Worm (Caenorhabditis elegans) whole organism, late embryonic: ENCODE data around the gene Y75B8A.44.

ENCODE experiments used
- ceh-9 ChIP-seq: sonication (generic microtip); optimal IDR thresholded peaks from 2 replicates; lab custom pipeline; 2016; ENCODE audit warnings: mild to moderate bottlenecking, missing genetic modification characterization, inconsistent platforms, missing compliant biosample characterization
- lin-11 ChIP-seq: fragments of 200-800 bp; sonication (Bioruptor generic); optimal IDR thresholded peaks from 2 replicates; lab custom pipeline; 2018; ENCODE audit warnings: mild to moderate bottlenecking, missing genetic modification characterization, missing compliant biosample characterization
- nfya-1 ChIP-seq: sonication (generic microtip); optimal IDR thresholded peaks from 2 replicates; lab custom pipeline; 2017; ENCODE audit warnings: missing genetic modification characterization, mild to moderate bottlenecking, missing compliant biosample characterization, antibody characterized with exemption, moderate library complexity
- pha-4 ChIP-seq: fragments of 150-350 bp; optimal IDR thresholded peaks from 2 replicates; lab custom pipeline; 2018; ENCODE audit warnings: missing biosample characterization, missing genetic modification reagents, missing genetic modification characterization
- pqm-1 ChIP-seq: sonication (generic microtip); optimal IDR thresholded peaks from 2 replicates; lab custom pipeline; 2016; ENCODE audit warnings: missing genetic modification characterization, missing compliant biosample characterization
- tbx-2 ChIP-seq: sonication (generic microtip); optimal IDR thresholded peaks from 2 replicates; lab custom pipeline; 2016; ENCODE audit warnings: missing genetic modification characterization, missing compliant biosample characterization
- unc-55 ChIP-seq: sonication (generic microtip); optimal IDR thresholded peaks from 2 replicates; lab custom pipeline; 2017; ENCODE audit warnings: missing biosample characterization, missing genetic modification reagents, missing genetic modification characterization

- TF ChIP-seq pqm-1 (tag; lab: Kevin White, UChicago), result no peak
- no peak for TF ChIP-seq lin-11 (tag; lab: Kevin White, UChicago)
- TF ChIP-seq ceh-9 (tag; lab: Kevin White, UChicago), result no peak
- no peak for TF ChIP-seq nfya-1 (tag; lab: Kevin White, UChicago)
- TF ChIP-seq tbx-2 (tag; lab: Kevin White, UChicago), result no peak
- no peak for TF ChIP-seq pha-4 (tag; lab: Kevin White, UChicago)
- TF ChIP-seq unc-55 (GFP tag; lab: Kevin White, UChicago), result no peak
These were observed 28.9 kb downstream of the Y75B8A.44 start for ce11 chrIII:12223208-12223607.
